Worm (Caenorhabditis elegans) whole organism, L2 larva: ENCODE measurements around the gene F54D5.7.

Source experiments
- C34F6.9 ChIP-seq: fragments of 150-350 bp; optimal IDR thresholded peaks from 2 replicates; lab custom pipeline; 2014; ENCODE audit warnings: missing biosample characterization, missing genetic modification characterization
- F13H6.1 ChIP-seq: sonication (generic microtip); optimal IDR thresholded peaks from 2 replicates; lab custom pipeline; 2016; ENCODE audit warnings: missing genetic modification characterization, missing compliant biosample characterization
- R02D3.7 ChIP-seq: fragments of 150-350 bp; optimal IDR thresholded peaks from 2 replicates; lab custom pipeline; 2014; ENCODE audit warnings: missing biosample characterization, missing genetic modification characterization
- ZK546.5 ChIP-seq: sonication (generic microtip); optimal IDR thresholded peaks from 2 replicates; lab custom pipeline; 2017; ENCODE audit warnings: missing biosample characterization, missing genetic modification characterization
- alr-1 ChIP-seq: fragments of 150-350 bp; optimal IDR thresholded peaks from 2 replicates; lab custom pipeline; 2014; ENCODE audit warnings: missing biosample characterization, missing genetic modification characterization
- aly-2 ChIP-seq: fragments of 150-350 bp; optimal IDR thresholded peaks from 2 replicates; lab custom pipeline; 2014; ENCODE audit warnings: missing biosample characterization, missing genetic modification characterization
- ama-1 ChIP-seq: fragments of 150-350 bp; optimal IDR thresholded peaks from 2 replicates; lab custom pipeline; 2018; ENCODE audit warnings: inconsistent platforms
- blmp-1 ChIP-seq: sonication (generic microtip); optimal IDR thresholded peaks from 2 replicates; lab custom pipeline; 2017; ENCODE audit warnings: missing genetic modification characterization, mild to moderate bottlenecking, missing compliant biosample characterization, antibody characterized with exemption, moderate library complexity; ENCODE audit not compliant: insufficient read depth
- ceh-16 ChIP-seq: fragments of 150-350 bp; optimal IDR thresholded peaks from 2 replicates; lab custom pipeline; 2014; ENCODE audit warnings: missing biosample characterization, missing genetic modification characterization
- crh-2 ChIP-seq: sonication (generic microtip); optimal IDR thresholded peaks from 2 replicates; lab custom pipeline; 2017; ENCODE audit warnings: missing biosample characterization, missing genetic modification characterization
- egl-27 ChIP-seq: sonication (generic microtip); optimal IDR thresholded peaks from 3 replicates; lab custom pipeline; 2017; ENCODE audit warnings: missing biosample characterization, missing genetic modification reagents, missing genetic modification characterization
- elt-1 ChIP-seq: fragments of 150-350 bp; optimal IDR thresholded peaks from 2 replicates; lab custom pipeline; 2014; ENCODE audit warnings: missing biosample characterization, missing genetic modification characterization
- elt-3 ChIP-seq: sonication (generic microtip); optimal IDR thresholded peaks from 2 replicates; lab custom pipeline; 2017; ENCODE audit warnings: missing biosample characterization, missing genetic modification characterization
- fos-1 ChIP-seq: fragments of 150-350 bp; optimal IDR thresholded peaks from 2 replicates; lab custom pipeline; 2014; ENCODE audit warnings: missing biosample characterization, missing genetic modification characterization
- gmeb-1 ChIP-seq: fragments of 150-350 bp; optimal IDR thresholded peaks from 2 replicates; lab custom pipeline; 2014; ENCODE audit warnings: missing biosample characterization, missing genetic modification characterization
- lin-11 ChIP-seq: fragments of 150-350 bp; sonication (generic microtip); optimal IDR thresholded peaks from 2 replicates; lab custom pipeline; 2014; ENCODE audit warnings: missing biosample characterization, missing genetic modification characterization, inconsistent platforms, mixed read lengths
- lin-13 ChIP-seq: fragments of 150-350 bp; optimal IDR thresholded peaks from 2 replicates; lab custom pipeline; 2014; ENCODE audit warnings: missing biosample characterization, missing genetic modification reagents, missing genetic modification characterization
- lsy-2 ChIP-seq, 2 experiments: fragments of 150-350 bp in 1 of 2; sonication (generic microtip) in 1 of 2; optimal IDR thresholded peaks; 2 replicates each; lab custom pipeline; 2014 to 2017; ENCODE audit warnings: missing biosample characterization in 2 of 2, missing genetic modification characterization in 2 of 2
- mab-5 ChIP-seq: fragments of 150-350 bp; optimal IDR thresholded peaks from 2 replicates; lab custom pipeline; 2014; ENCODE audit warnings: missing biosample characterization, missing genetic modification characterization
- mbf-1 ChIP-seq: sonication (generic microtip); optimal IDR thresholded peaks from 2 replicates; lab custom pipeline; 2017; ENCODE audit warnings: missing biosample characterization, missing genetic modification characterization
- nhr-10 ChIP-seq: sonication (generic microtip); optimal IDR thresholded peaks from 2 replicates; lab custom pipeline; 2017; ENCODE audit warnings: missing biosample characterization, missing genetic modification characterization
- nhr-11 ChIP-seq: fragments of 150-350 bp; optimal IDR thresholded peaks from 2 replicates; lab custom pipeline; 2014; ENCODE audit warnings: missing biosample characterization, missing genetic modification characterization
- nhr-129 ChIP-seq: fragments of 150-350 bp; optimal IDR thresholded peaks from 2 replicates; lab custom pipeline; 2014; ENCODE audit warnings: missing biosample characterization, missing genetic modification characterization
- nhr-21 ChIP-seq: fragments of 150-350 bp; optimal IDR thresholded peaks from 2 replicates; lab custom pipeline; 2014; ENCODE audit warnings: missing biosample characterization, missing genetic modification characterization
- nhr-23 ChIP-seq: fragments of 150-350 bp; optimal IDR thresholded peaks from 2 replicates; lab custom pipeline; 2014; ENCODE audit warnings: missing biosample characterization, missing genetic modification reagents, missing genetic modification characterization
- nhr-237 ChIP-seq: fragments of 150-350 bp; optimal IDR thresholded peaks from 2 replicates; lab custom pipeline; 2014; ENCODE audit warnings: missing biosample characterization, missing genetic modification characterization
- nhr-25 ChIP-seq: fragments of 150-350 bp; sonication (generic microtip); optimal IDR thresholded peaks from 3 replicates; lab custom pipeline; 2014; ENCODE audit warnings: missing biosample characterization, missing genetic modification characterization
- nhr-77 ChIP-seq: fragments of 150-350 bp; optimal IDR thresholded peaks from 2 replicates; lab custom pipeline; 2014; ENCODE audit warnings: missing biosample characterization, missing genetic modification characterization
- sem-4 ChIP-seq: fragments of 150-350 bp; optimal IDR thresholded peaks from 2 replicates; lab custom pipeline; 2014; ENCODE audit warnings: missing biosample characterization, missing genetic modification reagents, missing genetic modification characterization
- skn-1 ChIP-seq: sonication (generic microtip); optimal IDR thresholded peaks from 2 replicates; lab custom pipeline; 2017; ENCODE audit warnings: missing biosample characterization, missing genetic modification characterization
- sma-3 ChIP-seq: sonication (generic microtip); optimal IDR thresholded peaks from 2 replicates; lab custom pipeline; 2016; ENCODE audit warnings: missing genetic modification reagents, missing genetic modification characterization, missing compliant biosample characterization
- sma-9 ChIP-seq, 2 experiments: fragments of 150-350 bp in 1 of 2; sonication (generic microtip) in 1 of 2; optimal IDR thresholded peaks; 2 replicates each; lab custom pipeline; 2014 to 2016; ENCODE audit warnings: missing genetic modification characterization in 2 of 2, mild to moderate bottlenecking in 1 of 2, missing biosample characterization in 1 of 2, missing compliant biosample characterization in 1 of 2, missing genetic modification reagents in 1 of 2, moderate library complexity in 1 of 2
- snpc-4 ChIP-seq: fragments of 150-350 bp; optimal IDR thresholded peaks from 2 replicates; lab custom pipeline; 2014; ENCODE audit warnings: missing biosample characterization, missing genetic modification characterization
- unc-39 ChIP-seq: fragments of 150-350 bp; optimal IDR thresholded peaks from 2 replicates; lab custom pipeline; 2014; ENCODE audit warnings: missing biosample characterization, missing genetic modification characterization
- unc-55 ChIP-seq: fragments of 150-350 bp; sonication (generic microtip); optimal IDR thresholded peaks from 3 replicates; lab custom pipeline; 2014; ENCODE audit warnings: missing biosample characterization, missing genetic modification reagents, missing genetic modification characterization
- zag-1 ChIP-seq: fragments of 150-350 bp; optimal IDR thresholded peaks from 2 replicates; lab custom pipeline; 2014; ENCODE audit warnings: missing biosample characterization, missing genetic modification characterization
- ztf-1 ChIP-seq: fragments of 200-800 bp; sonication (Bioruptor generic); conservative IDR thresholded peaks from 2 replicates; pipeline ENCODE4 v1.3.6; 2022; ENCODE audit warnings: missing genetic modification characterization, missing compliant biosample characterization
- ztf-11 ChIP-seq: sonication (generic microtip); optimal IDR thresholded peaks from 2 replicates; lab custom pipeline; 2017; ENCODE audit warnings: missing biosample characterization, missing genetic modification characterization
- ztf-4 ChIP-seq: fragments of 150-350 bp; optimal IDR thresholded peaks from 2 replicates; lab custom pipeline; 2014; ENCODE audit warnings: missing biosample characterization, missing genetic modification characterization

F54D5.7 gene

DNA sequence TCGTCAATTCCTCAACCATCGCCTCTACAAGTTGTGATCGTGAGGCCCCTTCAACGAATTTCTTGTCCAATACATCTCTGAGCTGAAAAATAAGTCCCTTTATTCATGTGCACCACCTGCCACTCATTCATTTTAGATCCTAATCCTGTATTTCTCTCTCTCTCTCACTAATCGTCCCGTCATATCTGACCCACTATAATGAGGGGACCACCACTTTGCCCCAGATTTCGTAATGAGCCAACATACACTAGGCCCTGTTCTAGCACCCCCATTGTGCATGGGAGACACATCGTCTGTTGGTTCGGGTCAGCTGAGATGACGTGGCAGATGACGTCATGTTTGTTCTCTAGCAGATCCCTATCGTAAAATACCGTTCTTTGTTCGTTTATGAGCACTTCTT lies 11.9 kb upstream of the F54D5.7 start:
- TF ChIP-seq egl-27 (no peak), nhr-21 (tag; lab: Kevin White, UChicago) (no peak), mab-5 (tag; lab: Kevin White, UChicago) (no peak), unc-39 (tag; lab: Kevin White, UChicago) (no peak), ztf-4 (tag; lab: Kevin White, UChicago) (no peak), crh-2 (tag; lab: Kevin White, UChicago) (no peak), ama-1 (lab: Kevin White, UChicago) (no peak), ceh-16 (tag; lab: Kevin White, UChicago) (no peak), alr-1 (tag; lab: Kevin White, UChicago) (no peak), C34F6.9 (tag; lab: Kevin White, UChicago) (no peak), aly-2 (no peak), snpc-4 (tag; lab: Kevin White, UChicago) (no peak), nhr-237 (tag; lab: Kevin White, UChicago) (no peak), unc-55 (GFP tag; lab: Kevin White, UChicago) (no peak), ZK546.5 (no peak), fos-1 (no peak)

DNA sequence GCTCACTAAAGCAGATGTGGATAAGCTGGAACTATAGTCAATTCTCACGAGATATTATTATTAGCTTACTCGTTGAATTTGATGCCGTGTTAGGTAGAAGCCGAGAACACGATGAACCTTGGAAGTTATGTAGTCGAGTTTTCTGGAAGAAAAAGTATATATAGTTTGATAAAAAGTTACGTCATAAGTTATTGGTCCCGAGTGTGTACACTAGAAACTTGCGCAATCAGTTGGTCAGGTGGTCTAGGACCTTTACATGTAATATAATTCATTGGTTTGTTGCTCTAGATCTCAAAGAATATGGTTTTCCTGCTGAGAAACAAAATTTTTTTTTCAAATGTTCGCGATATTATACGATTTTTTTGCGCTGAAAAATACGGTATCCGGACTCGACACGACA lies 11.4 kb upstream of the F54D5.7 start:
- TF ChIP-seq R02D3.7 (no peak), mbf-1 (no peak), zag-1 (no peak), nhr-21 (tag; lab: Kevin White, UChicago) (no peak), elt-1 (tag; lab: Kevin White, UChicago) (no peak), aly-2 (no peak), F13H6.1 (tag; lab: Kevin White, UChicago) (no peak), nhr-11 (tag; lab: Kevin White, UChicago) (no peak), nhr-25 (tag; lab: Kevin White, UChicago) (no peak), skn-1 (tag; lab: Kevin White, UChicago) (no peak), nhr-237 (tag; lab: Kevin White, UChicago) (no peak), lsy-2 (tag; optimal IDR thresholded peaks at IDR 0.05; lab: Kevin White, UChicago) (no peak), sma-9 (GFP tag; optimal IDR thresholded peaks at IDR 0.05; lab: Kevin White, UChicago) (no peak), sma-9 (tag; optimal IDR thresholded peaks at IDR 0.05; lab: Kevin White, UChicago) (no peak), ZK546.5 (no peak), nhr-77 (tag; lab: Kevin White, UChicago) (no peak)

DNA sequence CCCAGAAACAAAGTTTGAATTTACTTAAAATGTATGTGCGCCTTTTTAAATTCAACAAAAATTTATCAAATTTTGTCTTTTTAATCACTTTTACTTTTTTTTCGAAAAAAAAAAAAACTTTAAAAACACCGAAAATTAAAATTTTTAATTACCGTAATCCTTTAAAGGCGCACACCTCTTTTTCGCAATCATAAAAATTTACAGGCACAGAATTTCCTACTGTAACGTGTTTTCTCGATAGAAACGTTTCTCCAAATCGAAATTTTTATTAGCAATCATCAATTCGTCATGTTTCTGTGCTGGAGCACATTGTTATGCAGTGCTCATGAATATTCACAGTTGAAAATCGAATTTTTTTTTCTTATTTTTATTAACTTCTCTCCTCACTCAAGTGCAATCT lies 10.8 kb upstream of the F54D5.7 start:
- TF ChIP-seq nhr-21 (tag; lab: Kevin White, UChicago) (no peak), ztf-1 (no peak), nhr-10 (tag; lab: Kevin White, UChicago) (no peak)

DNA sequence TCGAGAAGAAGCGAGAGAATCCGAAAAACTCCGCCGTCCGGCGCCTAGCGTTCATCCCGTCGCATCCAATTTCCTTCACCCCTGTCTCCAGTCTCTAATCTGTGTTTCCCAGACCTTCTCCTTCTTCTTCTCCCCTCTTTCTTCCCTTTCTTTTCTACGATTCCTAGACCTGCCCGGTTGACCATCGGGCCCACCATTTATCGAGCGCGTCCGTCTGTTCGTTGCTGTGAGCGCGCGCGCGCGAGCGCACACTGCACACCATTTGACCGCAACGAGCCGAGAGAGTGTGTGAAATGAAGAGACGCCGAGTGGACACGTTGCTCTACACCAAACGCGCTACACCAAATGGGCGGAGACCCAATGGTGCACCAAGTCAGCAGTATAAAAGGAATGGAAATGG lies 10.2 kb upstream of the F54D5.7 start:
- TF ChIP-seq ztf-11 (tag; lab: Kevin White, UChicago) (no peak), gmeb-1 (no peak), sma-3 (GFP tag; lab: Kevin White, UChicago) (no peak), nhr-23 (tag; lab: Kevin White, UChicago) (no peak), aly-2 (no peak), elt-1 (tag; lab: Kevin White, UChicago) (no peak)

DNA sequence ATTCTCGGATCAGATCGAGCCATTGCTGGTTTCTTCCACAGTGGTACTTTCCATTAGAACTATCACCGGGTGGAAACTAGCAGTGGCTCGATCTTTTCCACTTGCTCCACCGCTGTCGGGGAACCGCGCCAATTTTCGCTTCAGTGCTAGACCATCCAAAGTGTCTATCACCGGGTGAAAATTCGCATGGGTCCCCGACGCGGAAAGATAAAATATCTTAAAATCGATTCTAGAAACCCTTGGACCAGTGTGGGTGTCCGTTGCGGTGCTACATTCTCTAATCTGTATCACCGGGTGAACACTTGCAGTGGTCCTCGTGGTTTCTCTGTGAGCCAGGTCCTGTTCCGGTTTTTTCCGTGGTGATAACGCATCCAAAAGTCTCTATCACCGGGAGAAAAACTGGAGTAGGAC lies 9.7 kb upstream of the F54D5.7 start:
- TF ChIP-seq C34F6.9 (tag; lab: Kevin White, UChicago) (no peak), zag-1 (no peak), sem-4 (tag; lab: Kevin White, UChicago) (no peak), lin-11 (tag; lab: Kevin White, UChicago) (no peak), elt-1 (tag; lab: Kevin White, UChicago) (no peak), sma-9 (GFP tag; optimal IDR thresholded peaks at IDR 0.05; lab: Kevin White, UChicago) (no peak), sma-9 (tag; optimal IDR thresholded peaks at IDR 0.05; lab: Kevin White, UChicago) (no peak)

DNA sequence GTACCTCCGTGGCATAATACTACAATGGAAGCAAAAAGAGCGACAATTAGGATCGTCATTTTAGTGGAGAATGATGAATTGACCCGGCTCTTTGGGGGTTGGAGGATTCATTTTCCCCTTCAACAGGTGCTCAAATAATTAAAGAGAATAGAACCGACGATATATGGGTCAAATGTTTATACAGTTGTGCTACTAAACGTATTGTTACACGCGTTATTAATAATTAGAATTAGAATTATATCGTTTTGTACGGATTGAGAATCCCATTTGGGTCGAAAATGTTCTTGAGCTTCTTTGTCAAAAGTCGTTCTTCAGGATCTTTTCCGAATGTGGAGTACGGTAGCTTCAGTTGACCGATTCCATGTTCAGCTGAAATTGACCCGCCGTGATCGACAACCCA lies 8.6 kb upstream of the F54D5.7 start, which contains the start of gene Y62F5A.9:
Gene Y62F5A.9, minus strand, starts transcription at position 101 of the 400 bp plus-strand sequence.
- TF ChIP-seq lin-13 (GFP tag; lab: Kevin White, UChicago) (no peak), F13H6.1 (tag; lab: Kevin White, UChicago) (no peak), elt-3 (tag; lab: Kevin White, UChicago) (no peak), sem-4 (tag; lab: Kevin White, UChicago) (no peak), nhr-10 (tag; lab: Kevin White, UChicago) (no peak), nhr-237 (tag; lab: Kevin White, UChicago) (no peak), blmp-1 (no peak), unc-55 (GFP tag; lab: Kevin White, UChicago) (no peak), nhr-129 (no peak), nhr-77 (tag; lab: Kevin White, UChicago) (no peak)
